Worm (Caenorhabditis elegans) whole organism, early embryonic: ENCODE results near the gene K08H2.7.

Experiments used
- ama-1 ChIP-seq: fragments of 150-350 bp; optimal IDR thresholded peaks from 2 replicates; lab custom pipeline; 2014
- ceh-13 ChIP-seq: fragments of 200-800 bp; sonication (Bioruptor generic); optimal IDR thresholded peaks from 2 replicates; lab custom pipeline; 2018; ENCODE audit warnings: mild to moderate bottlenecking, missing genetic modification characterization, missing compliant biosample characterization
- flt-1 ChIP-seq: fragments of 200-800 bp; sonication (Bioruptor generic); IDR thresholded peaks from 2 replicates; pipeline ENCODE4 v1.3.6; 2022; ENCODE audit warnings: missing genetic modification characterization, missing compliant biosample characterization
- sea-1 ChIP-seq: fragments of 200-800 bp; sonication (Bioruptor generic); conservative IDR thresholded peaks from 2 replicates; pipeline ENCODE4 v1.3.6; 2022; ENCODE audit warnings: missing genetic modification characterization, missing compliant biosample characterization
- tbx-11 ChIP-seq: fragments of 200-800 bp; sonication (Bioruptor generic); IDR thresholded peaks from 2 replicates; pipeline ENCODE4 v1.3.6; 2022; ENCODE audit warnings: missing genetic modification characterization, missing compliant biosample characterization
- tra-4 ChIP-seq: sonication (generic microtip); optimal IDR thresholded peaks from 2 replicates; lab custom pipeline; 2017; ENCODE audit warnings: missing genetic modification characterization, missing compliant biosample characterization

DNA sequence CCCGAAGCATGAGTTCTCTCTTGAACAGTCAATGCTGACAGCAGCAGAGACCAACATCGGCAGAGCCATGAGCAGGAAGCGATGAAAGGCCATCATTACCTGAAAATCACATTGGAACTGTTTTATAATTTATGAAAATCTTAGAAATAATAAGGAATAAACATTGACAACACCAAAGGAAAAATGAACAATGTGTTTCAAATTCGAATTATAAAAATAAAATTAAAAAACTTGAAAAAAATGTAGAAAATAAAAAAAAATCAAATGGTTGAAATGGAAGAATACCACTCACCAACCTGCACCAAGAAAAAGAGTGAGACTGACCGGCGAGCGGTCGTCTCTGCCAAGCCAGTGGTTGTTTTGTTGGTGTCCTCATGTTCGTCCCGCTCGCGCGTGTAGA, 42.3 kb upstream of the K08H2.7 start, which contains the start of gene R04D3.3:
- TF ChIP-seq ama-1 (lab: Kevin White, UChicago) (no peak), flt-1 (GFP tag; lab: Robert Waterston, UW) (no peak), ceh-13 (GFP tag; lab: Kevin White, UChicago) (no peak), tra-4 (tag; lab: Kevin White, UChicago) (no peak), tbx-11 (GFP tag; lab: Robert Waterston, UW) (no peak), sea-1 (no peak)
